Worm (Caenorhabditis elegans) whole organism, early embryonic: ENCODE results near the gene ncs-6.
A peak's percentile ranks its signal among the peaks of the same experiment; 100 is the strongest.
"Not testable (repeated sequence)": the region's sequence is repeated elsewhere in the genome, so short reads cannot be mapped to it uniquely, and the experiment has no call there.

Source experiments
- B0310.2 ChIP-seq: sonication (generic microtip); optimal IDR thresholded peaks from 2 replicates; lab custom pipeline; 2016; ENCODE audit warnings: mild to moderate bottlenecking, missing genetic modification characterization, missing compliant biosample characterization
- F13C5.2 ChIP-seq: sonication (generic microtip); optimal IDR thresholded peaks from 2 replicates; lab custom pipeline; 2017; ENCODE audit warnings: mild to moderate bottlenecking, missing genetic modification characterization, inconsistent platforms, missing compliant biosample characterization
- aly-1 ChIP-seq: sonication (generic microtip); optimal IDR thresholded peaks from 2 replicates; lab custom pipeline; 2016; ENCODE audit warnings: missing genetic modification characterization, missing compliant biosample characterization
- ama-1 ChIP-seq: fragments of 150-350 bp; optimal IDR thresholded peaks from 2 replicates; lab custom pipeline; 2014
- ceh-13 ChIP-seq: fragments of 200-800 bp; sonication (Bioruptor generic); optimal IDR thresholded peaks from 2 replicates; lab custom pipeline; 2018; ENCODE audit warnings: mild to moderate bottlenecking, missing genetic modification characterization, missing compliant biosample characterization
- ceh-36 ChIP-seq: sonication (generic microtip); optimal IDR thresholded peaks from 2 replicates; lab custom pipeline; 2016; ENCODE audit warnings: missing genetic modification characterization, inconsistent platforms, missing compliant biosample characterization
- ets-7 ChIP-seq: sonication (generic microtip); optimal IDR thresholded peaks from 2 replicates; lab custom pipeline; 2016; ENCODE audit warnings: missing genotype, missing genetic modification characterization, missing compliant biosample characterization
- flt-1 ChIP-seq: fragments of 200-800 bp; sonication (Bioruptor generic); IDR thresholded peaks from 2 replicates; pipeline ENCODE4 v1.3.6; 2022; ENCODE audit warnings: missing genetic modification characterization, missing compliant biosample characterization
- hmbx-1 ChIP-seq: sonication (generic microtip); optimal IDR thresholded peaks from 2 replicates; lab custom pipeline; 2016; ENCODE audit warnings: mild to moderate bottlenecking, missing genetic modification characterization, missing compliant biosample characterization
- hmg-4 ChIP-seq: fragments of 200-800 bp; sonication (Bioruptor generic); optimal IDR thresholded peaks from 2 replicates; lab custom pipeline; 2018; ENCODE audit warnings: mild to moderate bottlenecking, missing genetic modification characterization, missing compliant biosample characterization
- hnd-1 ChIP-seq: sonication (generic microtip); optimal IDR thresholded peaks from 2 replicates; lab custom pipeline; 2016; ENCODE audit warnings: missing genetic modification characterization, missing compliant biosample characterization
- pes-1 ChIP-seq: fragments of 200-800 bp; sonication (Bioruptor generic); IDR thresholded peaks from 2 replicates; pipeline ENCODE4 v1.3.6; 2022; ENCODE audit warnings: missing genetic modification reagents, missing genetic modification characterization, missing compliant biosample characterization
- scrt-1 ChIP-seq: fragments of 200-800 bp; sonication (Bioruptor generic); IDR thresholded peaks from 2 replicates; pipeline ENCODE4 v1.3.6; 2022; ENCODE audit warnings: missing genetic modification characterization, missing compliant biosample characterization
- sea-1 ChIP-seq: fragments of 200-800 bp; sonication (Bioruptor generic); conservative IDR thresholded peaks from 2 replicates; pipeline ENCODE4 v1.3.6; 2022; ENCODE audit warnings: missing genetic modification characterization, missing compliant biosample characterization
- tbx-11 ChIP-seq: fragments of 200-800 bp; sonication (Bioruptor generic); IDR thresholded peaks from 2 replicates; pipeline ENCODE4 v1.3.6; 2022; ENCODE audit warnings: missing genetic modification characterization, missing compliant biosample characterization
- tbx-37 ChIP-seq: fragments of 200-800 bp; sonication (Bioruptor generic); conservative IDR thresholded peaks from 2 replicates; pipeline ENCODE4 v1.3.6; 2022; ENCODE audit warnings: missing genetic modification reagents, missing genetic modification characterization, missing compliant biosample characterization
- tra-4 ChIP-seq: sonication (generic microtip); optimal IDR thresholded peaks from 2 replicates; lab custom pipeline; 2017; ENCODE audit warnings: missing genetic modification characterization, missing compliant biosample characterization

Gene ncs-6

DNA sequence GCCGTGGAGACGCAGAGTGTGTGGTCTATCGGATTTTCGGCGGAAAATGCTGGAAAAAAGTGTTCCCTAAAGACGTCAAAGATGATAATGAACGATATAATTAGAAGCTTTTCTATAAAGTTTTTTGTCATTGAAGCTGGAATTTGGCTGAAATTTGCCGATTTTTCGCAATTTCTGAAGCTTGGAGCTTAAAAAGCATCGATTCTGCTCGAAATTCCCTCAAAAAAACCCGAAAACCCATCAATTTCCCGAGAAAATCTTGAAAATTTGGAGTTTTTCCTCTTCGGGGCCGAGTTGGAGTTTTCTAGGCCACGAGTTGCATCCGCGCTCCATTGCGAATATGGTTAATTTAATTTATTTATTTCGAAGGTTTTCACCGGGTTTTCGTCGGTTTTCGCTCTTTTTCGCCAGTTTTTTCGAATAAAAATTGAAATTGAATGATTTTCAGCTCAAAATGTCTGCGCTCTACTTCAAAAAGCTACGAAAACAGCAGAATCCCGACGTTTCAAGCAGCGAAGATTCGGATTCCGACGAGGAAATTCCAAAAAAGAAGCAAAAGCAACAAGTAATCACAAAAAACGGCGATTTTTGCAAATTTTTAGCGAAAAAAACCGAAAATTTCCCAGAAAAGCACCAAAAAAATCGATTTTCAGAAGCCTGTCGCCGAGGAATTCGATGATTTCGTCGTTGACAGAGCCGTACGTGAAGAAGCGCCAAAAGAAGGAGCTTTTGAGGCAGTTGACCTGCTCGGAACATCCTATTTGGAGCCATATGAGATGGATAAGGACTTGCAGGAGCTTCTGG is 25.6 kb downstream of the ncs-6 start, which contains the start of the genes col-71 and Y49F6B.2:
Gene col-71, minus strand, starts transcription at position 51 of the 804 bp plus-strand sequence.
Gene Y49F6B.2, plus strand, starts transcription at position 449 of the 804 bp plus-strand sequence.
- TF ChIP-seq ceh-13 (GFP tag; lab: Kevin White, UChicago) (no peak), scrt-1 (GFP tag; lab: Robert Waterston, UW) (0 out of 2 replicates have a peak, but pooled peaks have one; percentile 42), pes-1 (peak; percentile 79), tbx-37 (peak; percentile 61), hnd-1 (tag; lab: Kevin White, UChicago) (no peak), flt-1 (GFP tag; lab: Robert Waterston, UW) (no peak), ceh-36 (tag; lab: Kevin White, UChicago) (no peak), hmbx-1 (tag; lab: Kevin White, UChicago) (peak; percentile 17), ama-1 (lab: Kevin White, UChicago) (no peak), sea-1 (GFP tag; lab: Robert Waterston, UW) (0 out of 2 replicates have a peak, but pooled peaks have one; percentile 55), ets-7 (tag; lab: Kevin White, UChicago) (peak; percentile 10), aly-1 (tag; lab: Kevin White, UChicago) (no peak), F13C5.2 (tag; lab: Kevin White, UChicago) (peak; percentile 59), hmg-4 (peak; percentile 36), B0310.2 (tag; lab: Kevin White, UChicago) (no peak), tra-4 (tag; lab: Kevin White, UChicago) (no peak), tbx-11 (GFP tag; lab: Robert Waterston, UW) (no peak; the same call in 1 of the 2 replicates)

DNA sequence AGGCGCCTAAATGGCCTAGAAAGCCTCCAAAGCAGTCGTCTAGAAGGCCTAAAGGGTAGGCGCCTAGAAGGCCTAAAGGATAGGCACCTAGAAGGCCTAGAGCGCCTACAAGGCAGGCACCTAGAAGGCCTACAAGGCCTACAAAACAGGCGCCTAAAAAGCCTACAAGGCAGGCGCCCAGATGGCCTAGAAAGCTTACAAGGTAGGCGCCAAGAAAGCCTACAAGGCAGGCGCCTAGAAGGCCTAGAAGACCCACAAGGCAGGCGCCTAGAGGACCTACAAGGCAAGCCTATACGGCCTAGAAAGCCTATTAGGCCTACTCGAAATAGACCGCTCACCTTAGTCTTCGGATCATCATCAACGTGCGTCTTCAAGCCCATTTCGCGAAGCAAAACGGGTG is 26.3 kb downstream of the ncs-6 start:
- TF ChIP-seq ceh-13 (GFP tag; lab: Kevin White, UChicago) (no peak), pes-1 (peak; percentile 40; the same call in 1 of the 2 replicates)

DNA sequence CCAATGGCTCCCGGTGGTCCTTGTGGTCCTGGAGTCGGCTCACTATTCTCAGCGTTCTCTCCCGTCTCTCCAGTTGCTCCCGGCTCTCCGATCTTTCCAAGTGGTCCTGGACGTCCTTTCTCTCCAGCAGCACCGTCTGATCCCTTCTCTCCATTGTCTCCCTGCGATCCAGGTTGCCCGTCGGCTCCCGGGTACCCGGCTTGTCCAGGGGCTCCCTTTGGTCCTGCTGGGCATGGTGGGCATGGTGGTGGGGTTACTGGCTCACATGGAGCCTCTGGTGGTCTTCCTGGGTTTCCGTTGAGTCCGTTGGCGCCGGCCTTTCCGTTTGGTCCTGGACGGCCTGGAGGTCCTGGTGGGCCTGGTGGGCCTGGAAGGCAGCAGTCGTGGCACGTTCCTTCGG is 27.9 kb downstream of the ncs-6 start:
- TF ChIP-seq ets-7 (tag; lab: Kevin White, UChicago) (no peak), pes-1 (no peak), hmg-4 (no peak), tra-4 (tag; lab: Kevin White, UChicago) (no peak), tbx-11 (GFP tag; lab: Robert Waterston, UW) (no peak), hmbx-1 (tag; lab: Kevin White, UChicago) (no peak), tbx-37 (no peak), aly-1 (tag; lab: Kevin White, UChicago) (no peak), sea-1 (GFP tag; lab: Robert Waterston, UW) (no peak), scrt-1 (GFP tag; lab: Robert Waterston, UW) (no peak)

DNA sequence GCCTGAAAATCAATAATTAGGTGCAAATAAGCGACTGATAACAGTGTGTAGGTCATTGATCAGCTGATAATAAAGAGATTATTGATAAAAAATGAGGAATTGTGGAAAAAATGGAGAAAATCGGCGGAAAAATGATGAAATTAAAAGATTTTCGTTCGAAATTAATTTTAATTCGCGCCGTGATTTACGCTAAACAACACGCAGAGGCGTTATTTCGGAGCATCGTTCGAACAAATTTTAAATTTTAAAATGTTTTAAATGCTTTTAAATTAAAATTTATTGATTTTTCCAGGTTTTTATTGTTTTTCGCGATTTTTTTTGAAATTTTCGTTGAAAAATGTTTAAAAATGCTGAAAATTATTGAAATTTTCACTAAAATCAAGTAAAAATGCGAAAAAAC is 28.9 kb downstream of the ncs-6 start, which contains the start of gene Y49F6B.9:
Gene Y49F6B.9, minus strand, starts transcription at position 2 of the 400 bp plus-strand sequence.
- TF ChIP-seq flt-1 (GFP tag; lab: Robert Waterston, UW) = no peak
- no peak for TF ChIP-seq ama-1 (lab: Kevin White, UChicago)
- no peak for TF ChIP-seq sea-1 (GFP tag; lab: Robert Waterston, UW)
- TF ChIP-seq hmg-4 = no peak
- TF ChIP-seq ceh-36 (tag; lab: Kevin White, UChicago) = no peak
- TF ChIP-seq ceh-13 (GFP tag; lab: Kevin White, UChicago) = no peak
- TF ChIP-seq aly-1 (tag; lab: Kevin White, UChicago) = no peak
- TF ChIP-seq F13C5.2 (tag; lab: Kevin White, UChicago) = no peak
- TF ChIP-seq tbx-11 (GFP tag; lab: Robert Waterston, UW) = no peak
- TF ChIP-seq ets-7 (tag; lab: Kevin White, UChicago) = no peak
- no peak for TF ChIP-seq tra-4 (tag; lab: Kevin White, UChicago)
- no peak for TF ChIP-seq scrt-1 (GFP tag; lab: Robert Waterston, UW)
- TF ChIP-seq pes-1 = no peak
- no peak for TF ChIP-seq tbx-37
- no peak for TF ChIP-seq hmbx-1 (tag; lab: Kevin White, UChicago)

DNA sequence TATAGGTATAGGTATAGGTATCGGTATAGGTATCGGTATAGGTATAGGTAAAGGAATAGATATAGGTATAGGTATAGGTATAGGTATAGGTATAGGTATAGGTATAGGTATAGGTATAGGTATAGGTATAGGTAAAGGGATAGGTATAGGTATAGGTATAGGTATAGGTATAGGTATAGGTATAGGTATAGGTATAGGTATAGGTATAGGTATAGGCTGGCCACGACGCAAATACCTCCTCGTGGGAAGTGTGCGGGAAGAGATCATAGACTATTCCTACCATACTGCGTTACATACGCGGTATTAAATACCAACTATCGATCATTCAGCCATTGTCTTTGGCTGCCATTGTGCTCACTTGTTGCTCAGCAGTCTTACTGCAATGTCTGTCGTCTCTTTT is 37.5 kb downstream of the ncs-6 start, which contains the start of gene fbxb-112:
Gene fbxb-112, plus strand, starts transcription at position 301 of the 400 bp plus-strand sequence.
- TF ChIP-seq sea-1 (GFP tag; lab: Robert Waterston, UW); ceh-36 (tag; lab: Kevin White, UChicago); ama-1 (lab: Kevin White, UChicago): not testable (repeated sequence)

DNA sequence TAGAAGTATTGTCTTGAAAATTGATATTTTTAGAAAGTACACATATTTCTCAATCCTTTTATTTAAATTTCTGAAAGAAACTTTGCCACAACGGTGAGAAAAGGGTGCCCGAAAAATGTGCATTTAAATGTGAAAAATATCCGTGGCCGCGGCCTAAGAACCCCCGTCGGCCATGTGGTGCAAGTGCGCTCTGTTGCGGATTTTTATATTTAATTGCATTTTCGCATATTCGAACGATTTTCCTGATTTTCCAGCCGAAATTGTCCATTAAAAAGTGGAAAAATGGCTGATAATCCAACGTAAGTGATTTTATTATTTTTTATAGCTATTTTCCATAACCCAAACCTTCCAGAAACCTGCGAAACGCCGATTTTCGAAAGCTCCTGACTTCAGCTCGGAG is 46.1 kb downstream of the ncs-6 start, which contains the start of gene smu-2:
Gene smu-2, plus strand, starts transcription at position 178 of the 400 bp plus-strand sequence.
- 0 out of 2 replicates have a peak, but pooled peaks have one; percentile 6 for TF ChIP-seq sea-1 (GFP tag; lab: Robert Waterston, UW)
- TF ChIP-seq ceh-36 (tag; lab: Kevin White, UChicago) = no peak
- peak; percentile 68 for TF ChIP-seq tbx-37
- TF ChIP-seq flt-1 (GFP tag; lab: Robert Waterston, UW) = 0 out of 2 replicates have a peak, but pooled peaks have one; percentile 17
- TF ChIP-seq pes-1 = peak; percentile 61; the same call in 1 of the 2 replicates

DNA sequence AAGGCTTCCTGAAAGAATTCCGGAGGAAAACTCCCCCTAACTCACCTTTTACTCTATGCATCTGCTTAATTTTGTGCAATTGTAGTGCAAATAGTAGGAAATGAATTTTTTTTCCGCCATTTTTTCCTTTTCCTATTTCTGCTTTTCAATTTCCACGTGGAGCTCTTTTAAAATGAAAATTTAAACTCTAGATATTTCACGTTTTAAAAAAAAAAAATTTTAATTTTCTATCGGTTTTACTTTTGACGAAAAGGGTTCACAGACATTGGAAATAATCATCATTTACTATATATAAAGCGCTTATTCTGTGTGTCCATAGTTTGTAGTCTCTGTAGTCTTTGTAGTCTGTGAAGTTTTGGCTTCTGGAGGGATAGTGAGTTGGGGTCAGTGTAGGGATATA is 46.7 kb downstream of the ncs-6 start, which contains the start of gene Y49F6B.8:
Gene Y49F6B.8, minus strand, starts transcription at position 101 of the 400 bp plus-strand sequence.
- TF ChIP-seq ama-1 (lab: Kevin White, UChicago) (no peak), flt-1 (GFP tag; lab: Robert Waterston, UW) (no peak), F13C5.2 (tag; lab: Kevin White, UChicago) (no peak), ets-7 (tag; lab: Kevin White, UChicago) (no peak), aly-1 (tag; lab: Kevin White, UChicago) (no peak), sea-1 (GFP tag; lab: Robert Waterston, UW) (no peak), scrt-1 (GFP tag; lab: Robert Waterston, UW) (no peak), ceh-13 (GFP tag; lab: Kevin White, UChicago) (no peak), hnd-1 (tag; lab: Kevin White, UChicago) (no peak)
